Fruit fly (Drosophila melanogaster): Measurements from ENCODE around the gene CG32681.

- TF ChIP-seq CG13204 (GFP tag; optimal IDR thresholded peaks at IDR 0.05) (no peak), CG8301 (tag; optimal IDR thresholded peaks at IDR 0.05) (no peak), Pif1B (GFP tag; optimal IDR thresholded peaks at IDR 0.05) (no peak), CG32121 (GFP tag; IDR thresholded peaks at IDR 0.05) (no peak), CG9948 (tag; optimal IDR thresholded peaks at IDR 0.05) (no peak), CG15710 (tag; optimal IDR thresholded peaks at IDR 0.05) (no peak), Snoo (tag; optimal IDR thresholded peaks at IDR 0.05) (peak; percentile 19), CG12605 (GFP tag; IDR thresholded peaks at IDR 0.05) (no peak), Pif1A (GFP tag; optimal IDR thresholded peaks at IDR 0.05) (no peak)
Measured at dm6 chrX:10362557-10363366, 18.4 kb downstream of the CG32681 start.

Data from whole organism, pupa.